Worm (Caenorhabditis elegans): ENCODE measurements around the gene aagr-3.
A peak's percentile ranks its signal among the peaks of the same experiment; 100 is the strongest.

The aagr-3 gene

ce11 chrV:9724021-9724671 lies 5.2 kb downstream of the aagr-3 start, which contains the start of gene slcr-46.3:
Gene slcr-46.3 (minus strand): TSS chrV:9724106.
- TF ChIP-seq daf-19 (GFP tag; conservative IDR thresholded peaks at IDR 0.05), result no peak
- peak; percentile 23 for TF ChIP-seq dve-1 (tag; optimal IDR thresholded peaks at IDR 0.05; ENCODE audit: insufficient read depth)
- TF ChIP-seq mep-1 (tag; optimal IDR thresholded peaks at IDR 0.05), result no peak
- TF ChIP-seq R02D3.7 (tag; optimal IDR thresholded peaks at IDR 0.05), result no peak
- peak; percentile 38 for TF ChIP-seq hlh-30 (tag; optimal IDR thresholded peaks at IDR 0.05; ENCODE audit: insufficient read depth)
- no peak for TF ChIP-seq spr-3 (GFP tag; optimal IDR thresholded peaks at IDR 0.05)
- TF ChIP-seq Y75B8A.6 (GFP tag; IDR thresholded peaks at IDR 0.05), result no peak
- no peak for TF ChIP-seq Y48G9A.11 (GFP tag; IDR thresholded peaks at IDR 0.05)
- peak; percentile 7 for TF ChIP-seq hlh-11 (tag; optimal IDR thresholded peaks at IDR 0.05)
- no peak for TF ChIP-seq skn-1 (tag; optimal IDR thresholded peaks at IDR 0.05)
- no peak for TF ChIP-seq lin-15B (tag; optimal IDR thresholded peaks at IDR 0.05)
- no peak for TF ChIP-seq daf-16 (GFP tag; optimal IDR thresholded peaks at IDR 0.05)
- peak; percentile 18 for TF ChIP-seq daf-16 (tag; optimal IDR thresholded peaks at IDR 0.05)
- TF ChIP-seq mdl-1 (tag; optimal IDR thresholded peaks at IDR 0.05), result peak in 1 of 2 experiments; percentile 51
- TF ChIP-seq egl-27 (tag; optimal IDR thresholded peaks at IDR 0.05), result no peak

ce11 chrV:9716397-9716796 lies 12.9 kb downstream of the aagr-3 start, which contains the start of gene str-188:
Gene str-188 (plus strand): TSS chrV:9716697.
- TF ChIP-seq R02D3.7 (tag; optimal IDR thresholded peaks at IDR 0.05), result no peak
- no peak for TF ChIP-seq zfp-2 (tag; optimal IDR thresholded peaks at IDR 0.05)
- TF ChIP-seq attf-4 (tag; optimal IDR thresholded peaks at IDR 0.05), result no peak
- no peak for TF ChIP-seq T20F7.1 (GFP tag; optimal IDR thresholded peaks at IDR 0.05)
- TF ChIP-seq mes-2 (tag; optimal IDR thresholded peaks at IDR 0.05; ENCODE audit: poor library complexity, severe bottlenecking), result no peak
- TF ChIP-seq nhr-102 (tag; optimal IDR thresholded peaks at IDR 0.05), result no peak
- TF ChIP-seq dve-1 (tag; optimal IDR thresholded peaks at IDR 0.05; ENCODE audit: insufficient read depth), result no peak
- no peak for TF ChIP-seq rbr-2 (tag; optimal IDR thresholded peaks at IDR 0.05)
- no peak for TF ChIP-seq mxl-2 (GFP tag; conservative IDR thresholded peaks at IDR 0.05)
- TF ChIP-seq nhr-11 (tag; optimal IDR thresholded peaks at IDR 0.05), result no peak
- TF ChIP-seq F49E8.2 (tag; optimal IDR thresholded peaks at IDR 0.05; ENCODE audit: borderline replicate concordance), result no peak
- TF ChIP-seq zag-1 (tag; optimal IDR thresholded peaks at IDR 0.05), result no peak
- TF ChIP-seq D1046.2 (GFP tag; IDR thresholded peaks at IDR 0.05), result no peak
- no peak for TF ChIP-seq nhr-48 (tag; optimal IDR thresholded peaks at IDR 0.05)
- TF ChIP-seq tra-1 (GFP tag; IDR thresholded peaks at IDR 0.05), result no peak
- TF ChIP-seq fos-1 (tag; optimal IDR thresholded peaks at IDR 0.05), result no peak
- TF ChIP-seq daf-8 (GFP tag; IDR thresholded peaks at IDR 0.05), result no peak

- TF ChIP-seq hif-1 (tag; optimal IDR thresholded peaks at IDR 0.05), result no peak
- TF ChIP-seq nhr-6 (tag; optimal IDR thresholded peaks at IDR 0.05), result no peak
- no peak for TF ChIP-seq lim-7 (GFP tag; IDR thresholded peaks at IDR 0.05)
- TF ChIP-seq lin-15B (tag; optimal IDR thresholded peaks at IDR 0.05), result no peak
- TF ChIP-seq lir-3 (tag; optimal IDR thresholded peaks at IDR 0.05), result no peak
- no peak for TF ChIP-seq lsy-2 (tag; optimal IDR thresholded peaks at IDR 0.05)
- no peak for TF ChIP-seq zfp-3 (GFP tag; conservative IDR thresholded peaks at IDR 0.05)
- no peak for TF ChIP-seq madf-9 (GFP tag; conservative IDR thresholded peaks at IDR 0.05)
- TF ChIP-seq hlh-11 (tag; optimal IDR thresholded peaks at IDR 0.05), result no peak
- TF ChIP-seq nhr-111 (GFP tag; optimal IDR thresholded peaks at IDR 0.05), result no peak
- no peak for TF ChIP-seq Y105C5A.15 (GFP tag; IDR thresholded peaks at IDR 0.05)
- TF ChIP-seq daf-12 (tag; optimal IDR thresholded peaks at IDR 0.05), result no peak
- no peak for TF ChIP-seq daf-19 (GFP tag; conservative IDR thresholded peaks at IDR 0.05)
- TF ChIP-seq daf-16 (GFP tag; optimal IDR thresholded peaks at IDR 0.05), result no peak
- TF ChIP-seq daf-16 (tag; optimal IDR thresholded peaks at IDR 0.05), result no peak
- TF ChIP-seq daf-8 (GFP tag; IDR thresholded peaks at IDR 0.05), result no peak
- no peak for TF ChIP-seq lin-13 (GFP tag; optimal IDR thresholded peaks at IDR 0.05)
- no peak for TF ChIP-seq vab-7 (GFP tag; IDR thresholded peaks at IDR 0.05)
- TF ChIP-seq gei-8 (GFP tag; optimal IDR thresholded peaks at IDR 0.05), result no peak
Measured at ce11 chrV:9714909-9715308, 14.4 kb downstream of the aagr-3 start, which contains the start of gene F40F9.3. Gene F40F9.3 (plus strand): TSS chrV:9715209.
